Fruit fly (Drosophila melanogaster) whole organism, wandering third instar larva: ENCODE results near the gene CG31898.
A peak's percentile ranks its signal among the peaks of the same experiment; 100 is the strongest.

Experiments
- Abd-B ChIP-seq: fragments of >200 bp; optimal IDR thresholded peaks from 2 replicates; lab custom pipeline; 2017; ENCODE audit warnings: missing biosample characterization, missing genetic modification characterization
- CG32264 ChIP-seq: fragments of 200-800 bp; sonication (Bioruptor generic); optimal IDR thresholded peaks from 2 replicates; lab custom pipeline; 2016; ENCODE audit warnings: missing biosample characterization, missing genetic modification characterization
- CG9705 ChIP-seq: fragments of 200-800 bp; sonication (Bioruptor generic); optimal IDR thresholded peaks from 2 replicates; lab custom pipeline; 2018; ENCODE audit warnings: missing biosample characterization, mild to moderate bottlenecking, missing genetic modification characterization
- CrebA ChIP-seq: fragments of 200-800 bp; sonication (Bioruptor generic); optimal IDR thresholded peaks from 2 replicates; lab custom pipeline; 2016; ENCODE audit warnings: missing biosample characterization, mild to moderate bottlenecking, missing genetic modification characterization, borderline replicate concordance
- Dfd ChIP-seq: fragments of >200 bp; optimal IDR thresholded peaks from 2 replicates; lab custom pipeline; 2017; ENCODE audit warnings: missing biosample characterization, missing genetic modification characterization
- Dif ChIP-seq: fragments of 200-275, 200-300 bp; sonication (Bioruptor generic); optimal IDR thresholded peaks from 2 replicates; lab custom pipeline; 2018; ENCODE audit warnings: missing biosample characterization, missing genetic modification characterization; ENCODE audit not compliant: partially characterized antibody
- GATAd ChIP-seq: sonication (Bioruptor generic); optimal IDR thresholded peaks from 2 replicates; lab custom pipeline; 2016; ENCODE audit warnings: missing biosample characterization, missing genetic modification characterization
- HLH106 ChIP-seq: fragments of 200-800 bp; optimal IDR thresholded peaks from 3 replicates; lab custom pipeline; 2019; ENCODE audit warnings: missing biosample characterization, mild to moderate bottlenecking, missing genetic modification characterization, moderate library complexity
- Hnf4 ChIP-seq: fragments of 200-800 bp; sonication (Bioruptor generic); optimal IDR thresholded peaks from 2 replicates; lab custom pipeline; 2016; ENCODE audit warnings: missing biosample characterization, mild to moderate bottlenecking, missing genetic modification characterization
- Hr78 ChIP-seq: fragments of >200 bp; optimal IDR thresholded peaks from 2 replicates; lab custom pipeline; 2017; ENCODE audit warnings: missing biosample characterization, missing genetic modification characterization
- Hr83 ChIP-seq: fragments of 200-300 bp; sonication (Bioruptor generic); optimal IDR thresholded peaks from 2 replicates; lab custom pipeline; 2016; ENCODE audit warnings: missing biosample characterization, mild to moderate bottlenecking, missing genetic modification characterization, moderate library complexity; ENCODE audit not compliant: poor library complexity, severe bottlenecking
- Jra ChIP-seq: sonication (Bioruptor generic); optimal IDR thresholded peaks from 2 replicates; lab custom pipeline; 2016; ENCODE audit warnings: missing biosample characterization, missing genetic modification characterization
- Mio ChIP-seq: sonication (Bioruptor generic); optimal IDR thresholded peaks from 2 replicates; lab custom pipeline; 2016; ENCODE audit warnings: missing biosample characterization, missing genetic modification characterization
- Myc ChIP-seq: fragments of >200 bp; optimal IDR thresholded peaks from 2 replicates; lab custom pipeline; 2017
- N ChIP-seq: fragments of >200 bp; optimal IDR thresholded peaks from 2 replicates; lab custom pipeline; 2018; ENCODE audit warnings: missing biosample characterization, missing external identifiers, missing genetic modification characterization
- OdsH ChIP-seq: fragments of 200-800 bp; sonication (Bioruptor generic); optimal IDR thresholded peaks from 2 replicates; lab custom pipeline; 2016; ENCODE audit warnings: missing biosample characterization, mild to moderate bottlenecking, missing genetic modification characterization
- Rel ChIP-seq, 2 experiments: fragments of 200-800 bp; sonication (Bioruptor generic) in 1 of 2; optimal IDR thresholded peaks; 2 replicates in 1 of 2; 3 replicates in 1 of 2; lab custom pipeline; 2016 to 2019; ENCODE audit warnings: mild to moderate bottlenecking in 2 of 2, missing biosample characterization in 2 of 2, missing genetic modification characterization in 2 of 2, moderate library complexity in 1 of 2
- Sp1 ChIP-seq: fragments of 200-800 bp; sonication (Bioruptor generic); optimal IDR thresholded peaks from 3 replicates; lab custom pipeline; 2019; ENCODE audit warnings: missing biosample characterization, mild to moderate bottlenecking, missing genetic modification characterization, moderate library complexity
- Vsx2 ChIP-seq: fragments of 200-300, 225-300 bp; sonication (Bioruptor generic); optimal IDR thresholded peaks from 2 replicates; lab custom pipeline; 2018; ENCODE audit warnings: missing biosample characterization, missing genetic modification characterization; ENCODE audit not compliant: partially characterized antibody
- br ChIP-seq: fragments of 200-800 bp; sonication (Bioruptor generic); optimal IDR thresholded peaks from 2 replicates; lab custom pipeline; 2016; ENCODE audit warnings: missing biosample characterization, missing genetic modification characterization
- brk ChIP-seq: fragments of 200-800 bp; sonication (Bioruptor generic); optimal IDR thresholded peaks from 2 replicates; lab custom pipeline; 2016; ENCODE audit warnings: missing biosample characterization, mild to moderate bottlenecking, missing genetic modification characterization
- dl ChIP-seq, 2 experiments: fragments of 175-275, 200-275 bp in 1 of 2; fragments of 200-275 bp in 1 of 2; sonication (Bioruptor generic); optimal IDR thresholded peaks; lab custom pipeline; 2018; ENCODE audit warnings: mild to moderate bottlenecking in 2 of 2, missing biosample characterization in 2 of 2, missing genetic modification characterization in 2 of 2, moderate library complexity in 2 of 2; ENCODE audit not compliant: partially characterized antibody in 2 of 2, insufficient read depth in 1 of 2
- dmrt93B ChIP-seq: fragments of 200-800 bp; sonication (Bioruptor generic); optimal IDR thresholded peaks from 2 replicates; lab custom pipeline; 2018; ENCODE audit warnings: missing biosample characterization, mild to moderate bottlenecking, missing genetic modification characterization
- dsf ChIP-seq: sonication (Bioruptor generic); optimal IDR thresholded peaks from 2 replicates; lab custom pipeline; 2016; ENCODE audit warnings: missing biosample characterization, missing genetic modification characterization, borderline replicate concordance
- ey ChIP-seq: fragments of 200-800 bp; sonication (Bioruptor generic); optimal IDR thresholded peaks from 2 replicates; lab custom pipeline; 2016; ENCODE audit warnings: missing biosample characterization, missing genetic modification characterization
- foxo ChIP-seq, 2 experiments: fragments of 200-800 bp; sonication (Bioruptor generic); optimal IDR thresholded peaks; 2 replicates in 1 of 2; 3 replicates in 1 of 2; lab custom pipeline; 2016 to 2017; ENCODE audit warnings: missing biosample characterization in 2 of 2, missing genetic modification characterization in 2 of 2
- fru ChIP-seq: fragments of 200-800 bp; sonication (Bioruptor generic); optimal IDR thresholded peaks from 3 replicates; lab custom pipeline; 2016; ENCODE audit warnings: missing biosample characterization, mild to moderate bottlenecking, missing genetic modification characterization
- h ChIP-seq: fragments of 200-800 bp; sonication (Bioruptor generic); optimal IDR thresholded peaks from 3 replicates; lab custom pipeline; 2016; ENCODE audit warnings: missing biosample characterization, mild to moderate bottlenecking, missing genetic modification characterization
- jim ChIP-seq: fragments of 175-275, 200-325 bp; sonication (Bioruptor generic); optimal IDR thresholded peaks from 2 replicates; lab custom pipeline; 2016; ENCODE audit warnings: missing biosample characterization, mild to moderate bottlenecking, missing genetic modification characterization
- lola ChIP-seq: fragments of >200 bp; optimal IDR thresholded peaks from 2 replicates; lab custom pipeline; 2017; ENCODE audit warnings: missing biosample characterization, missing genetic modification characterization
- pan ChIP-seq: fragments of >200 bp; optimal IDR thresholded peaks from 2 replicates; lab custom pipeline; 2017
- psq ChIP-seq: fragments of 200-800 bp; sonication (Bioruptor generic); optimal IDR thresholded peaks from 3 replicates; lab custom pipeline; 2017; ENCODE audit warnings: missing biosample characterization, mild to moderate bottlenecking, missing genetic modification characterization, moderate library complexity
- rgr ChIP-seq: fragments of 200-800 bp; sonication (Bioruptor generic); optimal IDR thresholded peaks from 3 replicates; lab custom pipeline; 2016; ENCODE audit warnings: missing biosample characterization, mild to moderate bottlenecking, missing genetic modification characterization
- sage ChIP-seq: fragments of 200-800 bp; sonication (Bioruptor generic); optimal IDR thresholded peaks from 2 replicates; lab custom pipeline; 2016; ENCODE audit warnings: missing biosample characterization, mild to moderate bottlenecking, missing genetic modification characterization
- sv ChIP-seq: fragments of 200-800 bp; sonication (Bioruptor generic); optimal IDR thresholded peaks from 3 replicates; lab custom pipeline; 2016; ENCODE audit warnings: missing biosample characterization, missing genetic modification characterization
- tai ChIP-seq: sonication (Bioruptor generic); optimal IDR thresholded peaks from 2 replicates; lab custom pipeline; 2016; ENCODE audit warnings: missing biosample characterization, missing genetic modification characterization
- usp ChIP-seq: fragments of >200 bp; optimal IDR thresholded peaks from 2 replicates; lab custom pipeline; 2017; ENCODE audit warnings: missing biosample characterization, missing genetic modification characterization
- woc ChIP-seq: sonication (Bioruptor generic); optimal IDR thresholded peaks from 2 replicates; lab custom pipeline; 2016; ENCODE audit warnings: missing biosample characterization, mild to moderate bottlenecking, missing genetic modification characterization

The CG31898 gene

DNA sequence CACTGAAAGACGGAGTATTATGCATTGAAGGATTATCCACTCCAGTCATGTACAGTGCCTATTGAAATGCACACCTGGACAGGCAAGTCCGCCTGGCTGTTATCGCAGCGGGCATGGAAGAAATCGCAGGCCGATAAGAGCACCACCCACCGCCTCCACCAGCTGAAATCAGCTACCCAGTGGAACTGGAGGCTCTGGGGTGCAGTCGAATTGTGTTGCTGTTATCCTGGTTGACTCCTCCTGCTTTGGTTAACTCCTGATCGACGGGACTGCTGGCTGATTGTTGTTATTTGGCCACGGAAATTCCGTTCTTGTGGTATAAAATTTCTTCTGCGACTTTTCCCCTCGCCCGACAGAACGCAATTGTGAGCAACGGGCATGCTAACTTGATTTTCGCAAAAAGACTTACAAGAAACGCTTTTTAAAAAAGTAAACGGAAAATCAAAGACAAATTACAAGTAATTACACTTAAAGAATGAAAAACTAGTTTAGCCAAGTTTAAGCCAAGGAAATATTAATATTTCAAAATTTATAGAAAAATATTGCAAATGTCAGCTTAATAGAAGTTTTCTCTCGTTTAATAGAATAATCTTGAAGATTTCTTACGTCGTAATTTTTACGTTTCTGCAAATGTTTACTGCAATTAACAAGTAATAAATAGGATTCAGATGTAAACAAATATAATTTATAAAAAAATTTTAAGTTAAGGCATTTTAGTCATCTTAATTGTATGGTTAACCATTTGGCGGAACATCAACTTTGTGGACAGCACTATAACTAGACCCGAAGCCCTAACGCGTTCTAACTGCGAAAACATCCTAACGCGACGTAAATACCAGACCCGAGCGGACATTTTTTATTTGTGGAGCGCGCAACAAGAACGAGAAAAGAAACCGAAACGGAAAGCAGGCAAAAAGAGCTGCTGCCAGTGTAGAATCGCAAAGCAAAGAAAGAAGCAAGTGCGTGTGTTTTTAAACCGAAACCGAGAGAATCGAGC, 15.0 kb downstream of the CG31898 start, which contains the start of the genes CG13398 and Akap200:
Gene CG13398, minus strand, starts transcription at position 370 of the 997 bp plus-strand sequence.
Gene Akap200, plus strand, starts transcription at position 804 of the 997 bp plus-strand sequence.
- TF ChIP-seq foxo (GFP tag; optimal IDR thresholded peaks at IDR 0.05; lab: Kevin White, UChicago) (peak in 1 of 2 experiments; percentile 18), OdsH (no peak), N (no peak), fru (GFP tag; lab: Kevin White, UChicago) (peak; percentile 33), sage (GFP tag; lab: Kevin White, UChicago) (no peak), Hnf4 (GFP tag; lab: Kevin White, UChicago) (peak; percentile 15), pan (lab: Kevin White, UChicago) (no peak), h (GFP tag; lab: Kevin White, UChicago) (peak; percentile 13), lola (GFP tag; lab: Kevin White, UChicago) (no peak), Hr83 (GFP tag; lab: Kevin White, UChicago) (no peak), CG9705 (GFP tag; lab: Kevin White, UChicago) (no peak), dmrt93B (GFP tag; lab: Kevin White, UChicago) (no peak), sv (GFP tag; lab: Kevin White, UChicago) (no peak), woc (GFP tag; lab: Kevin White, UChicago) (peak; percentile 76), brk (GFP tag; lab: Kevin White, UChicago) (no peak), Abd-B (GFP tag; lab: Kevin White, UChicago) (no peak), br (no peak), jim (GFP tag; lab: Kevin White, UChicago) (no peak), usp (GFP tag; lab: Kevin White, UChicago) (no peak), psq (no peak), dsf (no peak), Hr78 (GFP tag; lab: Kevin White, UChicago) (no peak), Sp1 (GFP tag; lab: Kevin White, UChicago) (peak; percentile 37), Jra (GFP tag; lab: Kevin White, UChicago) (peak; percentile 33), Dif (GFP tag; lab: Kevin White, UChicago) (peak; percentile 54), rgr (GFP tag; lab: Kevin White, UChicago) (peak; percentile 6), CG32264 (GFP tag; lab: Kevin White, UChicago) (no peak), Vsx2 (peak; percentile 38), dl (GFP tag; optimal IDR thresholded peaks at IDR 0.05; lab: Kevin White, UChicago; ENCODE audit: insufficient read depth in 1 of 2, partially characterized antibody in 2 of 2) (no peak), GATAd (no peak), CrebA (GFP tag; lab: Kevin White, UChicago) (no peak), HLH106 (peak; percentile 49), Myc (peak; percentile 52), Dfd (GFP tag; lab: Kevin White, UChicago) (no peak), tai (GFP tag; lab: Kevin White, UChicago) (no peak), Rel (GFP tag; optimal IDR thresholded peaks at IDR 0.05; lab: Kevin White, UChicago) (no peak), Rel (tag; optimal IDR thresholded peaks at IDR 0.05; lab: Kevin White, UChicago) (peak; percentile 29), Mio (GFP tag; lab: Kevin White, UChicago) (no peak), ey (no peak)
